Fruit fly (Drosophila melanogaster) whole organism, embryonic: Measurements from ENCODE around the gene CG13928.
A peak's percentile ranks its signal among the peaks of the same experiment; 100 is the strongest.

Experiments used
- Awh ChIP-seq: fragments of 200-800 bp; sonication (Bioruptor generic); IDR thresholded peaks from 2 replicates; pipeline ENCODE4, ENCODE4 v1.3.6; 2022; ENCODE audit warnings: missing biosample characterization, missing genetic modification characterization
- CG10959 ChIP-seq: fragments of 200-800 bp; sonication (Bioruptor generic); IDR thresholded peaks from 2 replicates; pipeline ENCODE4 v1.3.6; 2022; ENCODE audit warnings: missing biosample characterization, missing genetic modification characterization
- CG10979 ChIP-seq: fragments of 200-800 bp; sonication (Bioruptor generic); optimal IDR thresholded peaks from 2 replicates; lab custom pipeline; 2018; ENCODE audit warnings: missing biosample characterization, mild to moderate bottlenecking, missing genetic modification characterization, moderate library complexity
- CG12219 ChIP-seq: fragments of 200-800 bp; sonication (Bioruptor generic); optimal IDR thresholded peaks from 3 replicates; lab custom pipeline; 2018; ENCODE audit warnings: missing biosample characterization, mild to moderate bottlenecking, missing genetic modification characterization
- CG12236 ChIP-seq: fragments of 200-800 bp; sonication (Bioruptor generic); optimal IDR thresholded peaks from 2 replicates; lab custom pipeline; 2016; ENCODE audit warnings: missing biosample characterization, missing genetic modification characterization
- CG14667 ChIP-seq: fragments of 200-800 bp; sonication (Bioruptor generic); IDR thresholded peaks from 2 replicates; pipeline ENCODE4 v1.3.6; 2022; ENCODE audit warnings: missing biosample characterization, missing genetic modification characterization
- CG15514 ChIP-seq: fragments of 200-800 bp; sonication (Bioruptor generic); optimal IDR thresholded peaks from 3 replicates; lab custom pipeline; 2017; ENCODE audit warnings: missing biosample characterization, missing genetic modification characterization, mild to moderate bottlenecking, moderate library complexity, missing genetic modification reagents
- CG15601 ChIP-seq: fragments of 200-800 bp; sonication (Bioruptor generic); optimal IDR thresholded peaks from 3 replicates; lab custom pipeline; 2019; ENCODE audit warnings: missing biosample characterization, mild to moderate bottlenecking, missing genetic modification characterization, moderate library complexity
- CG18764 ChIP-seq: fragments of 200-800 bp; sonication (Bioruptor generic); optimal IDR thresholded peaks from 3 replicates; lab custom pipeline; 2016; ENCODE audit warnings: missing biosample characterization, missing genetic modification characterization
- CG2199 ChIP-seq: fragments of 200-800 bp; sonication (Bioruptor generic); IDR thresholded peaks from 3 replicates; pipeline ENCODE4 v1.3.6; 2022; ENCODE audit warnings: missing biosample characterization, missing genetic modification characterization
- CG30403 ChIP-seq: fragments of 200-800 bp; sonication (Bioruptor generic); optimal IDR thresholded peaks from 3 replicates; lab custom pipeline; 2016; ENCODE audit warnings: missing biosample characterization, missing genetic modification characterization
- CG31388 ChIP-seq: fragments of 200-800 bp; sonication (Bioruptor generic); optimal IDR thresholded peaks from 2 replicates; lab custom pipeline; 2016; ENCODE audit warnings: missing biosample characterization, missing genetic modification characterization
- CG32772 ChIP-seq: fragments of 200-800 bp; sonication (Bioruptor generic); IDR thresholded peaks from 2 replicates; pipeline ENCODE4 v1.3.6; 2022; ENCODE audit warnings: missing biosample characterization, missing genetic modification characterization
- CG33213 ChIP-seq: fragments of 200-800 bp; sonication (Bioruptor generic); optimal IDR thresholded peaks from 3 replicates; lab custom pipeline; 2016; ENCODE audit warnings: missing biosample characterization, missing genetic modification characterization
- CG34376 ChIP-seq: fragments of 200-800 bp; sonication (Bioruptor generic); optimal IDR thresholded peaks from 2 replicates; lab custom pipeline; 2018; ENCODE audit warnings: missing biosample characterization, mild to moderate bottlenecking, missing genetic modification characterization
- CG4424 ChIP-seq: fragments of 200-800 bp; sonication (Bioruptor generic); optimal IDR thresholded peaks from 3 replicates; lab custom pipeline; 2016; ENCODE audit warnings: missing biosample characterization, missing genetic modification characterization
- CG4820 ChIP-seq: fragments of 200-800 bp; sonication (Bioruptor generic); optimal IDR thresholded peaks from 3 replicates; lab custom pipeline; 2016; ENCODE audit warnings: missing biosample characterization, missing genetic modification characterization
- CG8290 ChIP-seq, 3 experiments: fragments of 200-800 bp; sonication (Bioruptor generic); optimal IDR thresholded peaks; 2 replicates each; lab custom pipeline; 2016 to 2019; ENCODE audit warnings: missing biosample characterization in 3 of 3, missing genetic modification characterization in 3 of 3, mild to moderate bottlenecking in 2 of 3, moderate library complexity in 1 of 3
- CG9215 ChIP-seq: fragments of 200-800 bp; sonication (Bioruptor generic); IDR thresholded peaks from 2 replicates; pipeline ENCODE4 v1.3.6; 2022; ENCODE audit warnings: missing biosample characterization, missing genetic modification characterization
- CoRest ChIP-seq: fragments of 200-800 bp; sonication (Bioruptor generic); optimal IDR thresholded peaks from 3 replicates; lab custom pipeline; 2018; ENCODE audit warnings: missing biosample characterization, mild to moderate bottlenecking, missing genetic modification characterization, moderate library complexity
- D19A ChIP-seq: fragments of 200-800 bp; optimal IDR thresholded peaks from 3 replicates; lab custom pipeline; 2019; ENCODE audit warnings: missing biosample characterization, mild to moderate bottlenecking, missing genetic modification characterization, moderate library complexity
- Doc2 ChIP-seq: fragments of 200-800 bp; sonication (Bioruptor generic); IDR thresholded peaks from 2 replicates; pipeline ENCODE4 v1.3.6; 2022; ENCODE audit warnings: missing biosample characterization, missing genetic modification characterization
- H2.0 ChIP-seq: fragments of 200-800 bp; sonication (Bioruptor generic); IDR thresholded peaks from 2 replicates; pipeline ENCODE4 v1.3.6; 2022; ENCODE audit warnings: missing biosample characterization, missing genetic modification characterization
- Jarid2 ChIP-seq: fragments of 200-800 bp; sonication (Bioruptor generic); optimal IDR thresholded peaks from 3 replicates; lab custom pipeline; 2017; ENCODE audit warnings: mild to moderate bottlenecking, missing biosample characterization, missing genetic modification reagents, missing genetic modification characterization
- Myb ChIP-seq: fragments of 200-800 bp; sonication (Bioruptor generic); optimal IDR thresholded peaks from 2 replicates; lab custom pipeline; 2016; ENCODE audit warnings: missing biosample characterization, missing genetic modification characterization
- NfI ChIP-seq: fragments of 200-800 bp; sonication (Bioruptor generic); optimal IDR thresholded peaks from 3 replicates; lab custom pipeline; 2018; ENCODE audit warnings: missing biosample characterization, mild to moderate bottlenecking, missing genetic modification characterization, moderate library complexity
- Oaz ChIP-seq: fragments of 200-800 bp; sonication (Bioruptor generic); IDR thresholded peaks from 2 replicates; pipeline ENCODE4 v1.3.6; 2022; ENCODE audit warnings: missing biosample characterization, missing genetic modification characterization
- Sox102F ChIP-seq: fragments of 200-800 bp; sonication (Bioruptor generic); optimal IDR thresholded peaks from 2 replicates; lab custom pipeline; 2018; ENCODE audit warnings: missing biosample characterization, mild to moderate bottlenecking, missing genetic modification characterization, moderate library complexity
- Taf1 ChIP-seq: fragments of 200-800 bp; sonication (Bioruptor generic); IDR thresholded peaks from 2 replicates; pipeline ENCODE4 v1.3.6; 2022; ENCODE audit warnings: missing biosample characterization, missing genetic modification characterization
- YL-1 ChIP-seq: fragments of 200-800 bp; sonication (Bioruptor generic); optimal IDR thresholded peaks from 3 replicates; lab custom pipeline; 2017; ENCODE audit warnings: missing biosample characterization, mild to moderate bottlenecking, missing genetic modification characterization
- ab ChIP-seq: fragments of 200-800 bp; sonication (Bioruptor generic); optimal IDR thresholded peaks from 2 replicates; lab custom pipeline; 2016; ENCODE audit warnings: missing biosample characterization, missing genetic modification characterization
- bcd ChIP-seq: fragments of 200-800 bp; sonication (Bioruptor generic); optimal IDR thresholded peaks from 2 replicates; lab custom pipeline; 2017; ENCODE audit warnings: missing biosample characterization, mild to moderate bottlenecking, missing genetic modification characterization
- dati ChIP-seq: fragments of 200-800 bp; sonication (Bioruptor generic); IDR thresholded peaks from 2 replicates; pipeline ENCODE4 v1.3.6; 2022; ENCODE audit warnings: missing biosample characterization, missing genetic modification characterization
- dm ChIP-seq: fragments of 200-800 bp; sonication (Bioruptor generic); optimal IDR thresholded peaks from 3 replicates; lab custom pipeline; 2016; ENCODE audit warnings: missing biosample characterization, missing genetic modification characterization
- ewg ChIP-seq: fragments of 200-800 bp; sonication (Bioruptor generic); optimal IDR thresholded peaks from 3 replicates; lab custom pipeline; 2017; ENCODE audit warnings: mild to moderate bottlenecking, missing biosample characterization, missing genetic modification reagents, missing genetic modification characterization
- gem ChIP-seq: fragments of 200-800 bp; sonication (Bioruptor generic); optimal IDR thresholded peaks from 2 replicates; lab custom pipeline; 2019; ENCODE audit warnings: missing biosample characterization, mild to moderate bottlenecking, missing genetic modification characterization, moderate library complexity
- gro ChIP-seq: fragments of 200-800 bp; sonication (Bioruptor generic); optimal IDR thresholded peaks from 2 replicates; lab custom pipeline; 2016; ENCODE audit warnings: missing biosample characterization, missing genetic modification characterization
- ind ChIP-seq: fragments of 200-800 bp; sonication (Bioruptor generic); optimal IDR thresholded peaks from 3 replicates; lab custom pipeline; 2016; ENCODE audit warnings: missing biosample characterization, missing genetic modification characterization
- jumu ChIP-seq: fragments of 200-800 bp; sonication (Bioruptor generic); optimal IDR thresholded peaks from 3 replicates; lab custom pipeline; 2016; ENCODE audit warnings: missing biosample characterization, missing genetic modification characterization
- lbe ChIP-seq: fragments of 200-800 bp; sonication (Bioruptor generic); optimal IDR thresholded peaks from 2 replicates; lab custom pipeline; 2016; ENCODE audit warnings: missing biosample characterization, mild to moderate bottlenecking, missing genetic modification characterization
- lola ChIP-seq, 3 experiments: fragments of >200 bp in 2 of 3; fragments of 200-800 bp in 1 of 3; sonication (Bioruptor generic) in 1 of 3; optimal IDR thresholded peaks; 2 replicates each; lab custom pipeline; 2017 to 2019; ENCODE audit warnings: missing biosample characterization in 3 of 3, missing genetic modification characterization in 3 of 3, mild to moderate bottlenecking in 1 of 3, moderate library complexity in 1 of 3
- nmo ChIP-seq: fragments of 200-800 bp; sonication (Bioruptor generic); optimal IDR thresholded peaks from 2 replicates; lab custom pipeline; 2018; ENCODE audit warnings: missing biosample characterization, mild to moderate bottlenecking, missing genetic modification characterization, moderate library complexity
- repo ChIP-seq: fragments of 200-800 bp; sonication (Bioruptor generic); optimal IDR thresholded peaks from 2 replicates; lab custom pipeline; 2016; ENCODE audit warnings: missing biosample characterization, missing genetic modification characterization
- row ChIP-seq: fragments of 200-800 bp; sonication (Bioruptor generic); IDR thresholded peaks from 3 replicates; pipeline ENCODE4 v1.3.6; 2022; ENCODE audit warnings: missing biosample characterization, missing genetic modification characterization
- salm ChIP-seq: fragments of 200-800 bp; sonication (Bioruptor generic); optimal IDR thresholded peaks from 2 replicates; lab custom pipeline; 2018; ENCODE audit warnings: missing biosample characterization, mild to moderate bottlenecking, missing genetic modification characterization
- seq ChIP-seq: fragments of 200-800 bp; sonication (Bioruptor generic); IDR thresholded peaks from 2 replicates; pipeline ENCODE4 v1.3.6; 2022; ENCODE audit warnings: missing biosample characterization, missing genetic modification characterization
- so ChIP-seq: fragments of 200-800 bp; sonication (Bioruptor generic); IDR thresholded peaks from 3 replicates; pipeline ENCODE4 v1.3.6; 2022; ENCODE audit warnings: missing biosample characterization, missing genetic modification characterization
- trh ChIP-seq: fragments of 200-800 bp; sonication (Bioruptor generic); optimal IDR thresholded peaks from 2 replicates; lab custom pipeline; 2016; ENCODE audit warnings: missing biosample characterization, missing genetic modification characterization
- wor ChIP-seq: fragments of 200-800 bp; sonication (Bioruptor generic); IDR thresholded peaks from 2 replicates; pipeline ENCODE4 v1.3.6; 2022; ENCODE audit warnings: missing biosample characterization, missing genetic modification characterization

Gene CG13928

dm6 chr3L:1579169-1579853 lies 48.9 kb downstream of the CG13928 start (continued):
- TF ChIP-seq CG10979 (tag; lab: Kevin White, UChicago) (peak; percentile 71), lola (GFP tag; optimal IDR thresholded peaks at IDR 0.05; lab: Kevin White, UChicago) (peak in 1 of 3 experiments; percentile 60), ind (GFP tag; lab: Kevin White, UChicago) (peak; percentile 60), Oaz (GFP tag; lab: Robert Waterston, UW) (no peak), CG34376 (GFP tag; lab: Kevin White, UChicago) (peak; percentile 56), CG31388 (no peak), so (0 out of 3 replicates have a peak, but pooled peaks have one; percentile 49), Taf1 (GFP tag; lab: Robert Waterston, UW) (peak; percentile 16; the same call in 1 of the 2 replicates), CG33213 (GFP tag; lab: Kevin White, UChicago) (peak; percentile 61), CG8290 (GFP tag; optimal IDR thresholded peaks at IDR 0.05; lab: Kevin White, UChicago) (peak; percentile 88), CG8290 (tag; optimal IDR thresholded peaks at IDR 0.05; lab: Kevin White, UChicago) (peak; percentile 60 to 91), CG12219 (GFP tag; lab: Kevin White, UChicago) (peak; percentile 79), lbe (GFP tag; lab: Kevin White, UChicago) (no peak), salm (tag; lab: Kevin White, UChicago) (peak; percentile 68), D19A (tag; lab: Kevin White, UChicago) (peak; percentile 71), Myb (GFP tag; lab: Kevin White, UChicago) (peak; percentile 39), wor (GFP tag; lab: Robert Waterston, UW) (peak; percentile 44), H2.0 (GFP tag; lab: Robert Waterston, UW) (peak; percentile 52), YL-1 (peak; percentile 52), CoRest (tag; lab: Kevin White, UChicago) (peak; percentile 64), gem (tag; lab: Kevin White, UChicago) (peak; percentile 79), trh (GFP tag; lab: Kevin White, UChicago) (peak; percentile 54), CG10959 (GFP tag; lab: Robert Waterston, UW) (peak; percentile 45; the same call in 1 of the 2 replicates), CG14667 (0 out of 2 replicates have a peak, but pooled peaks have one; percentile 12), bcd (GFP tag; lab: Kevin White, UChicago) (peak; percentile 61), CG9215 (GFP tag; lab: Robert Waterston, UW) (no peak), CG32772 (GFP tag; lab: Robert Waterston, UW) (0 out of 2 replicates have a peak, but pooled peaks have one; percentile 27), NfI (GFP tag; lab: Kevin White, UChicago) (peak; percentile 47), dm (GFP tag; lab: Kevin White, UChicago) (peak; percentile 5), CG18764 (GFP tag; lab: Kevin White, UChicago) (peak; percentile 78), Jarid2 (GFP tag; lab: Kevin White, UChicago) (peak; percentile 46), CG4424 (GFP tag; lab: Kevin White, UChicago) (peak; percentile 49), CG12236 (GFP tag; lab: Kevin White, UChicago) (peak; percentile 48), CG15514 (GFP tag; lab: Kevin White, UChicago) (peak; percentile 36), Doc2 (GFP tag; lab: Robert Waterston, UW) (no peak), ewg (peak; percentile 41), CG2199 (GFP tag; lab: Robert Waterston, UW) (no peak), Sox102F (GFP tag; lab: Kevin White, UChicago) (peak; percentile 72), jumu (GFP tag; lab: Kevin White, UChicago) (peak; percentile 18), CG15601 (peak; percentile 83), row (GFP tag; lab: Robert Waterston, UW) (peak; percentile 65), repo (GFP tag; lab: Kevin White, UChicago) (peak; percentile 37), Awh (GFP tag; lab: Robert Waterston, UW) (peak; percentile 63; the same call in 1 of the 2 replicates), CG4820 (peak; percentile 61), CG30403 (GFP tag; lab: Kevin White, UChicago) (peak; percentile 36), dati (GFP tag; lab: Robert Waterston, UW) (no peak), seq (GFP tag; lab: Robert Waterston, UW) (peak; percentile 7; the same call in 1 of the 2 replicates), gro (no peak), nmo (GFP tag; lab: Kevin White, UChicago) (peak; percentile 63), ab (GFP tag; lab: Kevin White, UChicago) (no peak)
